Worm (Caenorhabditis elegans) whole organism, L1 larva: ENCODE measurements around the gene txt-10.

Source experiments
- C04F5.9 ChIP-seq: sonication (generic microtip); optimal IDR thresholded peaks from 2 replicates; lab custom pipeline; 2016; ENCODE audit warnings: missing genetic modification characterization, missing compliant biosample characterization
- Y116A8C.19 ChIP-seq: sonication (generic microtip); optimal IDR thresholded peaks from 2 replicates; lab custom pipeline; 2016; ENCODE audit warnings: missing compliant biosample characterization, missing genetic modification characterization, borderline replicate concordance
- aha-1 ChIP-seq: fragments of 150-350 bp; optimal IDR thresholded peaks from 2 replicates; lab custom pipeline; 2014; ENCODE audit warnings: missing biosample characterization, missing genetic modification characterization
- alr-1 ChIP-seq: fragments of 200-800 bp; sonication (Bioruptor generic); optimal IDR thresholded peaks from 2 replicates; lab custom pipeline; 2018; ENCODE audit warnings: borderline replicate concordance, mild to moderate bottlenecking, missing genetic modification characterization, missing compliant biosample characterization
- blmp-1 ChIP-seq: fragments of 150-350 bp; optimal IDR thresholded peaks from 2 replicates; lab custom pipeline; 2014; ENCODE audit warnings: missing biosample characterization, missing genetic modification characterization
- ceh-63 ChIP-seq: fragments of 200-800 bp; sonication (Bioruptor generic); optimal IDR thresholded peaks from 2 replicates; lab custom pipeline; 2018; ENCODE audit warnings: mild to moderate bottlenecking, missing genetic modification characterization, missing compliant biosample characterization
- ceh-8 ChIP-seq: fragments of 200-800 bp; sonication (Bioruptor generic); optimal IDR thresholded peaks from 2 replicates; lab custom pipeline; 2018; ENCODE audit warnings: mild to moderate bottlenecking, missing genetic modification characterization, moderate library complexity, missing compliant biosample characterization
- ceh-88 ChIP-seq: fragments of 200-800 bp; sonication (Bioruptor generic); IDR thresholded peaks from 2 replicates; pipeline ENCODE4 v1.3.6; 2022; ENCODE audit warnings: missing genetic modification characterization, missing compliant biosample characterization
- ces-1 ChIP-seq: fragments of 150-350 bp; optimal IDR thresholded peaks from 2 replicates; lab custom pipeline; 2014; ENCODE audit warnings: missing biosample characterization, missing genetic modification reagents, missing genetic modification characterization
- efl-1 ChIP-seq, 4 experiments: fragments of 150-350 bp; optimal IDR thresholded peaks in 3 of 4; peaks in 1 of 4; 1 replicate in 1 of 4; 2 replicates in 3 of 4; lab custom pipeline; 2014; ENCODE audit warnings: missing biosample characterization in 2 of 4, missing genetic modification characterization in 2 of 4, missing genetic modification reagents in 2 of 4
- egl-27 ChIP-seq, 2 experiments: fragments of 150-350 bp in 1 of 2; sonication (generic microtip); optimal IDR thresholded peaks; 3 replicates each; lab custom pipeline; 2017 to 2018; ENCODE audit warnings: missing biosample characterization in 2 of 2, missing genetic modification characterization in 2 of 2, missing genetic modification reagents in 2 of 2
- elt-2 ChIP-seq: sonication (generic microtip); optimal IDR thresholded peaks from 2 replicates; lab custom pipeline; 2016; ENCODE audit warnings: missing genetic modification characterization, mild to moderate bottlenecking, inconsistent platforms, missing compliant biosample characterization, missing genetic modification reagents
- elt-3 ChIP-seq, 6 experiments: fragments of 150-350 bp in 1 of 6; sonication (generic microtip); optimal IDR thresholded peaks; 2 replicates each; lab custom pipeline; 2017 to 2018; ENCODE audit warnings: missing biosample characterization in 6 of 6, missing genetic modification characterization in 6 of 6, inconsistent platforms in 1 of 6
- hpl-2 ChIP-seq: fragments of 150-350 bp; optimal IDR thresholded peaks from 2 replicates; lab custom pipeline; 2014; ENCODE audit warnings: missing biosample characterization, missing genetic modification reagents, missing genetic modification characterization
- irx-1 ChIP-seq: sonication (generic microtip); optimal IDR thresholded peaks from 2 replicates; lab custom pipeline; 2016; ENCODE audit warnings: missing genetic modification characterization, missing compliant biosample characterization
- lin-15B ChIP-seq: fragments of 150-350 bp; sonication (generic microtip); optimal IDR thresholded peaks from 3 replicates; lab custom pipeline; 2014; ENCODE audit warnings: missing biosample characterization, missing genetic modification characterization
- lin-39 ChIP-seq: fragments of 150-350 bp; optimal IDR thresholded peaks from 2 replicates; lab custom pipeline; 2014; ENCODE audit warnings: missing biosample characterization, missing genetic modification reagents, missing genetic modification characterization
- mab-9 ChIP-seq: fragments of 200-800 bp; sonication (Bioruptor generic); IDR thresholded peaks from 2 replicates; pipeline ENCODE4 v1.3.6; 2022; ENCODE audit warnings: missing genetic modification reagents, missing genetic modification characterization, missing compliant biosample characterization
- nhr-11 ChIP-seq: fragments of 150-350 bp; optimal IDR thresholded peaks from 2 replicates; lab custom pipeline; 2014; ENCODE audit warnings: missing biosample characterization, missing genetic modification characterization
- nhr-20 ChIP-seq: sonication (generic microtip); optimal IDR thresholded peaks from 2 replicates; lab custom pipeline; 2016; ENCODE audit warnings: mild to moderate bottlenecking, missing genetic modification characterization, missing compliant biosample characterization
- nhr-77 ChIP-seq: fragments of 150-350 bp; optimal IDR thresholded peaks from 2 replicates; lab custom pipeline; 2014; ENCODE audit warnings: missing biosample characterization, missing genetic modification characterization
- nhr-84 ChIP-seq: sonication (generic microtip); optimal IDR thresholded peaks from 2 replicates; lab custom pipeline; 2017; ENCODE audit warnings: missing biosample characterization, missing genetic modification characterization
- nhr-85 ChIP-seq: sonication (generic microtip); peaks from one replicate; lab custom pipeline; 2016; ENCODE audit warnings: missing genetic modification characterization, inconsistent platforms, missing compliant biosample characterization
- nhr-90 ChIP-seq: sonication (generic microtip); optimal IDR thresholded peaks from 2 replicates; lab custom pipeline; 2016; ENCODE audit warnings: mild to moderate bottlenecking, missing genetic modification characterization, missing compliant biosample characterization; ENCODE audit not compliant: poor library complexity
- pax-3 ChIP-seq: fragments of 200-800 bp; sonication (Bioruptor generic); optimal IDR thresholded peaks from 2 replicates; lab custom pipeline; 2018; ENCODE audit warnings: mild to moderate bottlenecking, missing genetic modification characterization, moderate library complexity, missing compliant biosample characterization
- pqm-1 ChIP-seq: sonication (generic microtip); optimal IDR thresholded peaks from 3 replicates; lab custom pipeline; 2017; ENCODE audit warnings: missing biosample characterization, missing genetic modification characterization
- rnt-1 ChIP-seq: sonication (generic microtip); optimal IDR thresholded peaks from 2 replicates; lab custom pipeline; 2016; ENCODE audit warnings: mild to moderate bottlenecking, missing genetic modification characterization, moderate library complexity, missing compliant biosample characterization
- skn-1 ChIP-seq: fragments of 150-350 bp; optimal IDR thresholded peaks from 2 replicates; lab custom pipeline; 2014; ENCODE audit warnings: missing biosample characterization, missing genetic modification characterization
- snu-23 ChIP-seq: sonication (generic microtip); optimal IDR thresholded peaks from 2 replicates; lab custom pipeline; 2016; ENCODE audit warnings: missing genetic modification characterization, missing compliant biosample characterization
- sox-4 ChIP-seq: sonication (generic microtip); optimal IDR thresholded peaks from 2 replicates; lab custom pipeline; 2016; ENCODE audit warnings: missing genetic modification characterization, missing compliant biosample characterization
- sptf-1 ChIP-seq: fragments of 150-350 bp; optimal IDR thresholded peaks from 2 replicates; lab custom pipeline; 2014; ENCODE audit warnings: missing biosample characterization, missing genetic modification characterization
- sup-37 ChIP-seq: fragments of 200-800 bp; sonication (Bioruptor generic); optimal IDR thresholded peaks from 2 replicates; lab custom pipeline; 2018; ENCODE audit warnings: mild to moderate bottlenecking, missing genetic modification characterization, missing compliant biosample characterization
- tbx-2 ChIP-seq: sonication (generic microtip); optimal IDR thresholded peaks from 2 replicates; lab custom pipeline; 2016; ENCODE audit warnings: missing genetic modification characterization, missing compliant biosample characterization
- tlp-1 ChIP-seq: fragments of 150-350 bp; optimal IDR thresholded peaks from 2 replicates; lab custom pipeline; 2014; ENCODE audit warnings: missing biosample characterization, missing genetic modification characterization
- unc-30 ChIP-seq: sonication (generic microtip); optimal IDR thresholded peaks from 2 replicates; lab custom pipeline; 2017; ENCODE audit warnings: missing biosample characterization, missing genetic modification characterization
- vab-15 ChIP-seq: sonication (generic microtip); optimal IDR thresholded peaks from 2 replicates; lab custom pipeline; 2017; ENCODE audit warnings: missing genotype, mild to moderate bottlenecking, missing genetic modification characterization, missing compliant biosample characterization
- ztf-4 ChIP-seq: fragments of 150-350 bp; optimal IDR thresholded peaks from 2 replicates; lab custom pipeline; 2014; ENCODE audit warnings: missing biosample characterization, missing genetic modification characterization

The txt-10 gene

DNA sequence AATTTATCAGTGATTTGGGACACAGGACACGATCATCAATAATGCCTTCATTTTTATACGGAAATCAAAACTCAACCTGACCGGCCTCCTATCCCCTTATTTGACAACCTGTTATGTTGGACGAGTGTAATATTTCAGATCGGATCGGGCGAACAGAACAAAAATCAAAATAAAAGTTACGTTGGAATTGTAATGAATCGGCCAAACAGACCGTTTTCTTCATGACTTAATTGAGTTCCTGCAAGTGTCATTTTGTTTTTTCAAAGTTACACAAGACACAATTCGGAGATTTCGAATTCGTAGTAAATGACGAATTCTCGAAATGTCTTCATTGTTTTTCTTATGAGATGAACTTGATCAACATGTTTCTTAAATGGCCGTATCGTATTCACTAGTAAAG lies 22.6 kb upstream of the txt-10 start, which contains the start of gene F32G8.3:
Gene F32G8.3 (minus strand): TSS at position 101 of the 400 bp plus-strand sequence.
- TF ChIP-seq lin-39 (tag; lab: Kevin White, UChicago) (no peak), rnt-1 (tag; lab: Kevin White, UChicago) (no peak), alr-1 (no peak), ceh-88 (GFP tag; lab: Robert Waterston, UW) (no peak), pqm-1 (tag; lab: Kevin White, UChicago) (no peak), blmp-1 (tag; lab: Kevin White, UChicago) (no peak), mab-9 (GFP tag; lab: Robert Waterston, UW) (no peak)

DNA sequence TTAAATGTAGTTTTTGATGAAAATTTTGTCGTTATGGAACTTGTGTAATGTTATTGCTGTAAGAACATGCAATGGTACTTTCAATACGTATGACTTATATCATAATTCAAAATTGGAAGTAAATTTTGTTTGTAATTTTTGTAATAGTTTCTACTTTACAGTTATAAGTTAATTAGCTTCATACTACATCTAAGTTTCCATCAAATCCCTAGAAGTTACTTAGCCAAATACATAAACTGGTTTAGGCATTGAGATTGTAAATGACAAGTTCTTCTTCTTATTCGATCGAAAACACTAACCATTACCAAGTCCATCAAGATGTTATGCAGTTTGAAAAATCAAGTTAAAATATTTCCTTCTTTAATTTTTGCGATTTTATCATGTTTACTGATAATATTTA lies 17.1 kb upstream of the txt-10 start, which contains the start of gene F32G8.2:
Gene F32G8.2 (plus strand): TSS at position 301 of the 400 bp plus-strand sequence.
- TF ChIP-seq irx-1 (no peak), pax-3 (no peak), unc-30 (tag; lab: Kevin White, UChicago) (no peak), egl-27 (tag; optimal IDR thresholded peaks at IDR 0.05; lab: Kevin White, UChicago) (no peak), ces-1 (no peak)

DNA sequence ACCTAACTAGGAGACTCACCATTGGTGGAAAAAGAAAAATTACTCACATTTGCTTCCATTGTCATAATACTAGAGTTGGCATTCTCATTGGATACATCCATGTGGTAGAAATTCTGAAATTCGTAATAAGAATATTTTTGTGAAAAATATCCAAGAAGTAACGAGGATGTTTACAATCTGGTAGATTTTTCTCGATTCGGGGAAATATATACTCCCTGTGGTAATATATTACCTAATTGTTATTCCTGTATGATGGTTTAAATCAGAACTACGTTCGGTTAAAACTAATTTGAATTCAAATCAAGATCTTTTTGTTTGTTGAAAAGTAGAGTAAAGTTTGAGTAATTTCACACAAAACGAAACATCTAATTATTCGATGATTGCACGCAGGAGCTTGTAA lies 16.4 kb upstream of the txt-10 start, which contains the start of gene srd-34:
Gene srd-34 (minus strand): TSS at position 101 of the 400 bp plus-strand sequence.
- TF ChIP-seq C04F5.9 (tag; lab: Kevin White, UChicago): no peak
- TF ChIP-seq, all 84 proteins: peak for 0

DNA sequence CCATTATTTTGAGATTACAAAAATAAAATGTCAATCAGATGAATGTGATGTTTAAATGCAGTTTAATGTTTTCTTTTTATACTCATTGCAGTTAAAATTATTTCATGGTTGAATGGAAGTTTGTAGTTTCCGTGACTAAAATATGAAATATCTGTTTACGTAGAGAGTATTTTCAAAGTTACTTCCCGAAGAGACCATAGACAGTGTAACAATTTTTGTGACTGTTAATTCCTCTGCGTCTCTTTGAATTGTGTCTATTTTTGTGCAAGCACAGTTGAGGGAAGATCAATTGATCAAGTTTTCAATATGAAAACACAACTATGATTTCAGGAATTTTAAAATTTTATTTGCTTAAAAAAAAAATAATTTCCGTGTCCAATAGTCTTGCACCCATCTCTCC lies 14.1 kb upstream of the txt-10 start, which contains the start of gene F25D1.5:
Gene F25D1.5 (minus strand): TSS at position 35 of the 400 bp plus-strand sequence.
- TF ChIP-seq nhr-77 (tag; lab: Kevin White, UChicago) (peak; percentile 80), nhr-85 (tag; lab: Kevin White, UChicago) (peak; percentile 79), tbx-2 (tag; lab: Kevin White, UChicago) (no peak), elt-2 (tag; lab: Kevin White, UChicago) (peak; percentile 1), nhr-90 (peak; percentile 6), lin-15B (no peak), efl-1 (optimal IDR thresholded peaks at IDR 0.05; lab: Kevin White, UChicago) (peak in 1 of 2 experiments; percentile 6), efl-1 (GFP tag; optimal IDR thresholded peaks at IDR 0.05 in 1 of 2; lab: Kevin White, UChicago) (no peak), tlp-1 (no peak), nhr-20 (tag; lab: Kevin White, UChicago) (peak; percentile 36)
- TF ChIP-seq, all 84 proteins: peak for 6

DNA sequence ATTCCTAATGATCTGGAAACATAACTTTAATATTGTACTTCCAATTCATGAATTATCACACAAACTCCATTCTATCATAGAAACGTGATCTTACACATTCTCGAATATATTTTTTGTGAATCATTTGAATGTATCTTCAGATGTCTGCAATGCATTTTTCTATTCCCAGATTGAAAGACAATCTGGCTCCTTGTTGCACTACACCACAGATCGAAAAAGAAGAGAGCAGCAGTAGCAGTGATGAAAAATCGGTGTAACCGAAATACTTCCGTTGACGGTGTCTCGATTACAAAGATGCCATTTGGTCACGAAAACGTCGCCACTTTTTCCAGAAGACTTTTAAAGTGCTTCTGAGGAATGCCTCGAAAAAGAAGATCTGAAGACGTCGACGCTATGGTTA lies 7.4 kb upstream of the txt-10 start, which contains the start of gene degt-1:
Gene degt-1 (plus strand): TSS at position 301 of the 400 bp plus-strand sequence.
- TF ChIP-seq efl-1 (optimal IDR thresholded peaks at IDR 0.05; lab: Kevin White, UChicago) (no peak), efl-1 (GFP tag; optimal IDR thresholded peaks at IDR 0.05 in 1 of 2; lab: Kevin White, UChicago) (peak in 1 of 2 experiments; percentile 64), alr-1 (no peak)

DNA sequence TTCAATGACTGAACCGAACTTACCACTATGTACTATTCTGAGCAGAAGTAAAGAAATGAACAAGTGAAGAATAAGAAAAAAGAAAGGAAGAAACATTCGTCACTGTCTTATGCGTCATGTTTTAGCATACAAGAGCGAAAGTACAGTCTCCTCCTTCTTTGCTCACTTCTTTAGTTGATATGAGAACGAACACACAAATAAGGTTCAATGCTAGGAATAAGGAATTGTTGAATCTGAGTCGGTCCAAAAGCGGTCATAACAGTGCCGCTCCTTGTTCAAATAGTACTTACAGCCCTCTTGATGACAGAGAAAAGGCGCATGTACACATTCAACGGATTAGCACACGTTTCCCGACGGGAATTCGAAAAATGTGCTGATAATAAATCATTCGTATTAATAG lies 6.5 kb upstream of the txt-10 start, which contains the start of gene F25D1.8:
Gene F25D1.8 (plus strand): TSS at position 301 of the 400 bp plus-strand sequence.
- TF ChIP-seq nhr-84 (no peak), tbx-2 (tag; lab: Kevin White, UChicago) (no peak), pqm-1 (tag; lab: Kevin White, UChicago) (no peak), aha-1 (no peak), nhr-11 (tag; lab: Kevin White, UChicago) (no peak), hpl-2 (GFP tag; lab: Kevin White, UChicago) (no peak), unc-30 (tag; lab: Kevin White, UChicago) (no peak), snu-23 (no peak), ceh-63 (GFP tag; lab: Kevin White, UChicago) (no peak), skn-1 (tag; lab: Kevin White, UChicago) (no peak), ceh-8 (GFP tag; lab: Kevin White, UChicago) (no peak), Y116A8C.19 (tag; lab: Kevin White, UChicago) (no peak), blmp-1 (tag; lab: Kevin White, UChicago) (no peak), sptf-1 (tag; lab: Kevin White, UChicago) (no peak), sup-37 (no peak), vab-15 (tag; lab: Kevin White, UChicago) (no peak), ztf-4 (tag; lab: Kevin White, UChicago) (no peak), sox-4 (tag; lab: Kevin White, UChicago) (no peak), elt-3 (tag; optimal IDR thresholded peaks at IDR 0.05; lab: Kevin White, UChicago) (no peak)
